Worm (Caenorhabditis elegans): ENCODE results near the gene D2089.8.

DNA sequence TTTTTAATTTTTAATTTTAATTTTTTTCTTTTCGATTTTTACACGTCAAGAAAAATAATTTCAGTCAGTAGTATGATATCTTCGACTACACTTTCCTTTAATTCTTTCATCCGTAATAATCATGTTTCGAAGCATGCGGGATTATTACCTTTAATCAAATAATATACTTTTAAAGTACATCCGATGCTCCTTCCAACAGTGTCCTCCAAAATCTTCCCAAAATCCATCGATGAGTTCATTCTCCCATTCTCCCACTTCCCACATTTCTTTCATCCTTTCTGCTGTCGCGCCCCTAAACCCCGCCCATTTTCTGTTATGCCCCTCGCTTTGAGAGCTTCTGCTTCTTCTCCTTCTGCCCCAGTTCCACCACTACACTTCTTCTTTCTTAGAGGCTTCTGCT, 32.1 kb upstream of the D2089.8 start, which contains the start of gene lgc-57:
- TF ChIP-seq ahr-1 (tag; optimal IDR thresholded peaks at IDR 0.05) (no peak), pha-2 (tag; optimal IDR thresholded peaks at IDR 0.05) (no peak), K09A11.1 (tag; optimal IDR thresholded peaks at IDR 0.05; ENCODE audit: insufficient read depth) (no peak), fkh-10 (GFP tag; optimal IDR thresholded peaks at IDR 0.05) (no peak), nhr-232 (tag; optimal IDR thresholded peaks at IDR 0.05) (no peak), fax-1 (tag; optimal IDR thresholded peaks at IDR 0.05) (no peak), dve-1 (tag; optimal IDR thresholded peaks at IDR 0.05) (no peak), pqm-1 (tag; optimal IDR thresholded peaks at IDR 0.05) (no peak), ceh-31 (tag; optimal IDR thresholded peaks at IDR 0.05) (no peak), ets-4 (tag; optimal IDR thresholded peaks at IDR 0.05) (no peak)

Data from whole organism, late embryonic.